Worm (Caenorhabditis elegans) whole organism, midembryonic: Measurements from ENCODE around the gene F39G3.5.

Experiments used
- T22C8.4 ChIP-seq: fragments of 200-800 bp; sonication (Bioruptor generic); IDR thresholded peaks from 2 replicates; pipeline ENCODE4 v1.3.6; 2022; ENCODE audit warnings: missing genetic modification characterization, missing compliant biosample characterization
- flt-1 ChIP-seq: fragments of 200-800 bp; sonication (Bioruptor generic); IDR thresholded peaks from 2 replicates; pipeline ENCODE4 v1.3.6; 2022; ENCODE audit warnings: missing genetic modification characterization, missing compliant biosample characterization
- ref-1 ChIP-seq: fragments of 200-800 bp; sonication (Bioruptor generic); conservative IDR thresholded peaks from 2 replicates; pipeline ENCODE4 v1.3.6; 2022; ENCODE audit warnings: missing genetic modification reagents, missing genetic modification characterization, missing compliant biosample characterization
- ztf-23 ChIP-seq: fragments of 200-800 bp; sonication (Bioruptor generic); IDR thresholded peaks from 2 replicates; pipeline ENCODE4 v1.3.6; 2022; ENCODE audit warnings: missing genetic modification reagents, missing genetic modification characterization, missing compliant biosample characterization

Gene F39G3.5

DNA sequence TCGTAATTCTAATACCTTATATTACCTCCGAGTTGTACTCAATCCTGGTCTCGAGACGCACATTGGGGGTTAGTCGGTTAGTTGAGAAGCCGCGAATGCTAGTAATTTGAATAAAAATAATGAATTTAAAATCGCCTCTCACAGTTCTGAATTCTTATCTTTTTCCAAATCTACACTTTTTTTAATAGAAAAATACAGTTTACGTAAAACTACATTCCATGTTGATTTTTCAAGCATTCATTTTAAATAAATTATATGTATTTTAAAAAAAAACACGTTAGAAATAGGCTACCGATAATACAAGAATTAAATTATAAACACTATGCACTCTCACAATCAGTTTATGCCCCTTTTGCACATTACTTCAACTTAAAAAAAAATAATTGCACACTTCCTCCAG, 47.2 kb downstream of the F39G3.5 start, which contains the start of gene C18G1.9:
TSS of gene C18G1.9 (minus strand) at position 101 of the 400 bp plus-strand sequence.
- no peak for TF ChIP-seq ref-1 (GFP tag; lab: Robert Waterston, UW)
- TF ChIP-seq flt-1 (GFP tag; lab: Robert Waterston, UW) = no peak
- TF ChIP-seq ztf-23 (GFP tag; lab: Robert Waterston, UW) = no peak

DNA sequence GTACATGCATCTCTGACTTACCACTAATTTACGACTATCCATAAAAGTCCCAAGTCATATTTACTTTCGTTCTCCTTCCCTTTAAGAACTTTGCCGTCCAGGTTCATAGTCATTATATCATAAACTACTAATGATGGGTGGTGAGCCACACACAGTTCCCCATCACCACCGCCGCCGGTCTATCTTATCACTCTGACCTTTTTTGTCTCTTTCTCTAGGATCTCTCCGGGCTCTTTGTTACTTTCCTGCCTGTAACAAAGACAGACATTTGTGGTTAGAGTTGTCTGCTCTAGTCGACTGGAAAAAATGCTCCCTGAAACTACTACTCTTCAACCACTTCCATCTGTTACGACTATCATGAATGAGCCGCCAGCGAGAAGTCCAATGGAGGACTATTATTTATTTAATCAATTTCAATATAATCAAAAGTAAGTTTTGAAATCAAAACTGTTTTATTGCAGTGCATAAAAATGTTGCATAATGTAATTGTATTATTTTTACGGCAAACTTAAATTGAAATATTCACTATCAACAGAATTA, 48.1 kb downstream of the F39G3.5 start, which contains the start of gene elt-7:
TSS of gene elt-7 (plus strand) at position 263 of the 540 bp plus-strand sequence.
- TF ChIP-seq T22C8.4 = no peak
